Worm (Caenorhabditis elegans) whole organism, L4 larva: ENCODE measurements around the gene C25G4.2.
"Not testable (repeated sequence)": the region's sequence is repeated elsewhere in the genome, so short reads cannot be mapped to it uniquely, and the experiment has no call there.

ENCODE experiments used
- D1046.2 ChIP-seq: fragments of 200-800 bp; sonication (Bioruptor generic); IDR thresholded peaks from 2 replicates; pipeline ENCODE4 v1.3.6; 2022; ENCODE audit warnings: missing genetic modification characterization, missing compliant biosample characterization
- F26F4.8 ChIP-seq: fragments of 200-800 bp; sonication (Bioruptor generic); conservative IDR thresholded peaks from 2 replicates; pipeline ENCODE4 v1.3.6; 2022; ENCODE audit warnings: missing genetic modification characterization, missing compliant biosample characterization
- F37D6.2 ChIP-seq: sonication (generic microtip); optimal IDR thresholded peaks from 2 replicates; lab custom pipeline; 2016; ENCODE audit warnings: mild to moderate bottlenecking, missing genetic modification characterization, missing compliant biosample characterization
- F49E8.2 ChIP-seq: sonication (generic microtip); optimal IDR thresholded peaks from 2 replicates; lab custom pipeline; 2016; ENCODE audit warnings: missing compliant biosample characterization, mild to moderate bottlenecking, missing genetic modification characterization, borderline replicate concordance
- T20F7.1 ChIP-seq: fragments of 200-800 bp; sonication (Bioruptor generic); optimal IDR thresholded peaks from 2 replicates; lab custom pipeline; 2018; ENCODE audit warnings: mild to moderate bottlenecking, missing genetic modification characterization, missing compliant biosample characterization
- Y105C5A.15 ChIP-seq: fragments of 200-800 bp; sonication (Bioruptor generic); IDR thresholded peaks from 2 replicates; pipeline ENCODE4 v1.3.6; 2022; ENCODE audit warnings: missing genetic modification characterization, missing compliant biosample characterization
- Y48G9A.11 ChIP-seq: fragments of 200-800 bp; sonication (Bioruptor generic); IDR thresholded peaks from 2 replicates; pipeline ENCODE4 v1.3.6; 2022; ENCODE audit warnings: missing genetic modification reagents, missing genetic modification characterization, missing compliant biosample characterization
- Y5F2A.4 ChIP-seq: fragments of 200-800 bp; sonication (Bioruptor generic); optimal IDR thresholded peaks from 2 replicates; lab custom pipeline; 2018; ENCODE audit warnings: mild to moderate bottlenecking, missing genetic modification characterization, missing compliant biosample characterization
- Y75B8A.6 ChIP-seq: fragments of 200-800 bp; sonication (Bioruptor generic); IDR thresholded peaks from 2 replicates; pipeline ENCODE4 v1.3.6; 2022; ENCODE audit warnings: missing genetic modification reagents, missing genetic modification characterization, missing compliant biosample characterization
- ZK337.2 ChIP-seq: fragments of 200-800 bp; sonication (Bioruptor generic); IDR thresholded peaks from 2 replicates; pipeline ENCODE4 v1.3.6; 2022; ENCODE audit warnings: missing genetic modification reagents, missing genetic modification characterization, missing compliant biosample characterization
- ZK546.5 ChIP-seq, 2 experiments: sonication (generic microtip); optimal IDR thresholded peaks; 2 replicates each; lab custom pipeline; 2017; ENCODE audit warnings: missing biosample characterization in 2 of 2, missing genetic modification characterization in 2 of 2
- aha-1 ChIP-seq: fragments of 150-350 bp; peaks from one replicate; lab custom pipeline; 2014; ENCODE audit warnings: missing biosample characterization, missing genetic modification characterization
- aly-2 ChIP-seq: sonication (generic microtip); optimal IDR thresholded peaks from 2 replicates; lab custom pipeline; 2018; ENCODE audit warnings: missing biosample characterization, missing genetic modification characterization
- arid-1 ChIP-seq: fragments of 200-800 bp; sonication (Bioruptor generic); conservative IDR thresholded peaks from 2 replicates; pipeline ENCODE4 v1.3.6; 2022; ENCODE audit warnings: missing genetic modification reagents, missing genetic modification characterization, missing compliant biosample characterization
- attf-4 ChIP-seq: sonication (generic microtip); optimal IDR thresholded peaks from 3 replicates; lab custom pipeline; 2017; ENCODE audit warnings: missing biosample characterization, missing genetic modification characterization
- ctbp-1 ChIP-seq: fragments of 200-800 bp; sonication (Bioruptor generic); IDR thresholded peaks from 2 replicates; pipeline ENCODE4 v1.3.6; 2022; ENCODE audit warnings: missing genetic modification reagents, missing genetic modification characterization, missing compliant biosample characterization
- daf-16 ChIP-seq, 3 experiments: sonication (generic microtip); optimal IDR thresholded peaks; 2 replicates each; lab custom pipeline; 2016 to 2017; ENCODE audit warnings: missing genetic modification characterization in 3 of 3, missing genetic modification reagents in 3 of 3, mild to moderate bottlenecking in 2 of 3, missing compliant biosample characterization in 2 of 3, missing biosample characterization in 1 of 3, moderate library complexity in 1 of 3
- daf-8 ChIP-seq: fragments of 200-800 bp; sonication (Bioruptor generic); IDR thresholded peaks from 2 replicates; pipeline ENCODE4 v1.3.6; 2022; ENCODE audit warnings: missing genetic modification characterization, missing compliant biosample characterization
- dmd-9 ChIP-seq: fragments of 200-800 bp; sonication (Bioruptor generic); IDR thresholded peaks from 2 replicates; pipeline ENCODE4 v1.3.6; 2022; ENCODE audit warnings: missing genetic modification reagents, missing genetic modification characterization, missing compliant biosample characterization
- fkh-10 ChIP-seq: fragments of 150-350 bp; optimal IDR thresholded peaks from 2 replicates; lab custom pipeline; 2014; ENCODE audit warnings: missing biosample characterization, missing genetic modification reagents, missing genetic modification characterization
- gei-8 ChIP-seq: fragments of 200-800 bp; sonication (Bioruptor generic); optimal IDR thresholded peaks from 2 replicates; lab custom pipeline; 2018; ENCODE audit warnings: mild to moderate bottlenecking, missing genetic modification characterization, missing compliant biosample characterization
- hlh-11 ChIP-seq: fragments of 200-800 bp; sonication (Bioruptor generic); optimal IDR thresholded peaks from 2 replicates; lab custom pipeline; 2018; ENCODE audit warnings: mild to moderate bottlenecking, missing genetic modification characterization, missing compliant biosample characterization
- jun-1 ChIP-seq: fragments of 150-350 bp; optimal IDR thresholded peaks from 2 replicates; lab custom pipeline; 2014; ENCODE audit warnings: missing biosample characterization, missing genetic modification reagents, missing genetic modification characterization
- lim-7 ChIP-seq: fragments of 200-800 bp; sonication (Bioruptor generic); IDR thresholded peaks from 2 replicates; pipeline ENCODE4 v1.3.6; 2022; ENCODE audit warnings: missing genetic modification characterization, missing compliant biosample characterization
- lin-1 ChIP-seq: fragments of 200-800 bp; sonication (Bioruptor generic); IDR thresholded peaks from 2 replicates; pipeline ENCODE4 v1.3.6; 2022; ENCODE audit warnings: missing genetic modification reagents, missing genetic modification characterization, missing compliant biosample characterization
- lin-38 ChIP-seq: fragments of 200-800 bp; sonication (Bioruptor generic); IDR thresholded peaks from 2 replicates; pipeline ENCODE4 v1.3.6; 2022; ENCODE audit warnings: missing genetic modification reagents, missing genetic modification characterization, missing compliant biosample characterization
- lsy-2 ChIP-seq, 2 experiments: fragments of 150-350 bp in 1 of 2; sonication (generic microtip) in 1 of 2; optimal IDR thresholded peaks; 2 replicates each; lab custom pipeline; 2014 to 2017; ENCODE audit warnings: missing biosample characterization in 2 of 2, missing genetic modification characterization in 2 of 2
- mdl-1 ChIP-seq, 2 experiments: fragments of 150-350 bp in 1 of 2; sonication (generic microtip) in 1 of 2; optimal IDR thresholded peaks; 2 replicates each; lab custom pipeline; 2014 to 2017; ENCODE audit warnings: missing biosample characterization in 2 of 2, missing genetic modification characterization in 2 of 2
- mdt-29 ChIP-seq: fragments of 200-800 bp; sonication (Bioruptor generic); IDR thresholded peaks from 2 replicates; pipeline ENCODE4 v1.3.6; 2022; ENCODE audit warnings: missing genetic modification reagents, missing genetic modification characterization, missing compliant biosample characterization
- mxl-2 ChIP-seq: fragments of 200-800 bp; sonication (Bioruptor generic); conservative IDR thresholded peaks from 2 replicates; pipeline ENCODE4 v1.3.6; 2022; ENCODE audit warnings: missing genetic modification reagents, missing genetic modification characterization, missing compliant biosample characterization
- nhr-102 ChIP-seq: sonication (generic microtip); optimal IDR thresholded peaks from 2 replicates; lab custom pipeline; 2016; ENCODE audit warnings: mild to moderate bottlenecking, missing genetic modification characterization, moderate library complexity, missing compliant biosample characterization
- nhr-237 ChIP-seq: sonication (generic microtip); optimal IDR thresholded peaks from 2 replicates; lab custom pipeline; 2017; ENCODE audit warnings: missing biosample characterization, missing genetic modification characterization
- nhr-48 ChIP-seq: sonication (generic microtip); optimal IDR thresholded peaks from 2 replicates; lab custom pipeline; 2016; ENCODE audit warnings: mild to moderate bottlenecking, missing genetic modification characterization, missing compliant biosample characterization
- saeg-2 ChIP-seq: fragments of 200-800 bp; sonication (Bioruptor generic); IDR thresholded peaks from 2 replicates; pipeline ENCODE4 v1.3.6; 2022; ENCODE audit warnings: missing genetic modification reagents, missing genetic modification characterization, missing compliant biosample characterization
- spr-3 ChIP-seq: fragments of 200-800 bp; sonication (Bioruptor generic); optimal IDR thresholded peaks from 2 replicates; lab custom pipeline; 2018; ENCODE audit warnings: mild to moderate bottlenecking, missing genetic modification characterization, missing compliant biosample characterization
- zfp-2 ChIP-seq: sonication (generic microtip); optimal IDR thresholded peaks from 2 replicates; lab custom pipeline; 2016; ENCODE audit warnings: mild to moderate bottlenecking, missing genetic modification characterization, missing compliant biosample characterization

Gene C25G4.2

ce11 chrIV:12443936-12444335, at the start of gene C25G4.2:
Gene C25G4.2, minus strand, starts transcription at chrIV:12444035.
- TF ChIP-seq saeg-2, result no peak
- TF ChIP-seq aha-1 (tag; lab: Kevin White, UChicago), result peak; percentile 96

ce11 chrIV:12490491-12490890, 46.7 kb upstream of the C25G4.2 start, which contains the start of gene him-6:
Gene him-6, plus strand, starts transcription at chrIV:12490791.
- no peak for TF ChIP-seq fkh-10 (GFP tag; lab: Kevin White, UChicago)
- TF ChIP-seq daf-16 (GFP tag; optimal IDR thresholded peaks at IDR 0.05; lab: Kevin White, UChicago), result no peak
- no peak for TF ChIP-seq daf-16 (tag; optimal IDR thresholded peaks at IDR 0.05; lab: Kevin White, UChicago)
- no peak for TF ChIP-seq T20F7.1 (GFP tag; lab: Kevin White, UChicago)
- TF ChIP-seq dmd-9 (GFP tag; lab: Robert Waterston, UW), result no peak
- no peak for TF ChIP-seq aly-2 (tag; lab: Kevin White, UChicago)
- TF ChIP-seq lim-7 (GFP tag; lab: Robert Waterston, UW), result no peak
- no peak for TF ChIP-seq spr-3
- TF ChIP-seq ctbp-1 (GFP tag; lab: Robert Waterston, UW), result no peak
- TF ChIP-seq mdl-1 (tag; optimal IDR thresholded peaks at IDR 0.05; lab: Kevin White, UChicago), result no peak
- no peak for TF ChIP-seq ZK337.2 (GFP tag; lab: Robert Waterston, UW)
- TF ChIP-seq ZK546.5 (tag; optimal IDR thresholded peaks at IDR 0.05; lab: Kevin White, UChicago), result no peak
- no peak for TF ChIP-seq arid-1 (GFP tag; lab: Robert Waterston, UW)
- TF ChIP-seq zfp-2 (tag; lab: Kevin White, UChicago), result no peak
- no peak for TF ChIP-seq F26F4.8
- no peak for TF ChIP-seq lin-1
- no peak for TF ChIP-seq F37D6.2 (tag; lab: Kevin White, UChicago)
- TF ChIP-seq Y105C5A.15 (GFP tag; lab: Robert Waterston, UW), result no peak

- TF ChIP-seq gei-8 (GFP tag; lab: Kevin White, UChicago) (no peak), F49E8.2 (no peak), mxl-2 (GFP tag; lab: Robert Waterston, UW) (no peak), lim-7 (GFP tag; lab: Robert Waterston, UW) (no peak), Y48G9A.11 (GFP tag; lab: Robert Waterston, UW) (no peak), Y5F2A.4 (GFP tag; lab: Kevin White, UChicago) (no peak), nhr-48 (no peak), D1046.2 (GFP tag; lab: Robert Waterston, UW) (no peak), nhr-102 (tag; lab: Kevin White, UChicago) (no peak), jun-1 (tag; lab: Kevin White, UChicago) (no peak), nhr-237 (tag; lab: Kevin White, UChicago) (no peak), fkh-10 (GFP tag; lab: Kevin White, UChicago) (no peak), daf-8 (GFP tag; lab: Robert Waterston, UW) (no peak), lin-38 (GFP tag; lab: Robert Waterston, UW) (no peak), attf-4 (tag; lab: Kevin White, UChicago) (no peak), Y75B8A.6 (GFP tag; lab: Robert Waterston, UW) (no peak), dmd-9 (GFP tag; lab: Robert Waterston, UW) (no peak)
Observed at ce11 chrIV:12487194-12487593, 43.4 kb upstream of the C25G4.2 start, which contains the start of gene sru-26. Gene sru-26, plus strand, starts transcription at chrIV:12487494.

DNA sequence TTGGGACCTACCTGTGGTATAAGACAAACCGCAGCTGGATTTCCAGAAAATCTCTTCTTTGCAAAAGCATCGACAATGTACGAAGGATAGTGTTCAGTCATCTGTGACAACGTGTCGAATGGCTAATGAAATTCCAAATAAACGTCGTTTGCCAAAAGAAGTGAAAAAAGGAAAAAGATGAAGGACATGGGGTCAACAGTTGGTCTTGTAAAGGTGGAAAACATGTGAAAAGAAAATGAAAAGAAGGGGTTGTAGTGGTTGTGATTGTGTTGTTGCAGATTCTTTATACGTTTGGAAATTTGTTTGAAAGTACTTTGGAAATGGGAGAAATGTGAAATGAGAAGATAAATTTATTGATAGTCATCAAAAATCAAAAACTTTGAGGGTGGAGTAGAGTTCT, 40.6 kb upstream of the C25G4.2 start, which contains the start of gene T04A11.4:
Gene T04A11.4 (minus strand): TSS at position 101 of the 400 bp plus-strand sequence.
- not testable (repeated sequence) for TF ChIP-seq mdt-29 (GFP tag; lab: Robert Waterston, UW); lsy-2 (tag; optimal IDR thresholded peaks at IDR 0.05; lab: Kevin White, UChicago); hlh-11 (tag; lab: Kevin White, UChicago)
